Worm (Caenorhabditis elegans) whole organism, late embryonic: Measurements from ENCODE around the gene B0393.9.

ENCODE experiments used
- Y22D7AL.16 ChIP-seq: sonication (generic microtip); optimal IDR thresholded peaks from 2 replicates; lab custom pipeline; 2016; ENCODE audit warnings: missing genetic modification characterization, missing compliant biosample characterization
- ama-1 ChIP-seq: fragments of 150-350 bp; optimal IDR thresholded peaks from 2 replicates; lab custom pipeline; 2014
- che-1 ChIP-seq: sonication (generic microtip); optimal IDR thresholded peaks from 2 replicates; lab custom pipeline; 2016; ENCODE audit warnings: mild to moderate bottlenecking, missing genetic modification characterization, missing compliant biosample characterization
- elt-2 ChIP-seq: sonication (generic microtip); optimal IDR thresholded peaks from 2 replicates; lab custom pipeline; 2016; ENCODE audit warnings: missing genetic modification reagents, missing genetic modification characterization, missing compliant biosample characterization
- eyg-1 ChIP-seq: sonication (generic microtip); optimal IDR thresholded peaks from 2 replicates; lab custom pipeline; 2016; ENCODE audit warnings: missing genotype, missing genetic modification characterization, missing compliant biosample characterization
- nhr-11 ChIP-seq: fragments of 150-350 bp; optimal IDR thresholded peaks from 2 replicates; lab custom pipeline; 2014; ENCODE audit warnings: missing biosample characterization, missing genetic modification characterization
- pax-1 ChIP-seq: fragments of 150-350 bp; optimal IDR thresholded peaks from 2 replicates; lab custom pipeline; 2014; ENCODE audit warnings: missing biosample characterization, missing genetic modification characterization
- tbx-2 ChIP-seq: sonication (generic microtip); optimal IDR thresholded peaks from 2 replicates; lab custom pipeline; 2016; ENCODE audit warnings: missing genetic modification characterization, missing compliant biosample characterization

DNA sequence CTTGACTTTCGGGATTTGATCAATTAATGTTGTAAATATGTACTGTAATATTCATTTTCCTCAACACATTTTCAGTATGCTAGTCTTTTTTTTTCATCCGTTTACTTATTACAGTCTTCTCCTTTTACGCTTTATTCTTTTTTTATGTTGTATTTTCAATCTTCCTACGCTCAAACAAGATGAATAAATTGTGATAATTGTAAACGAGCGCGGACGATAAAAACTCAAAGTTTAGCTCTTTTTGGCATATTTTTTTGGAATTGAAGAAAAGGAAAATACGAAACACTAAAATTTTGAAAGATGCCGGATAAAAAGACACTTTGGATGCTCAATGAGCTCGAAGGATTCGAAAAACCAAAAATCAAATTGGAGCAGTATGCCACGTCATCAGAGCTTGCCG lies 22.8 kb upstream of the B0393.9 start, which contains the start of gene metl-5:
- TF ChIP-seq Y22D7AL.16 (tag; lab: Kevin White, UChicago) (no peak), eyg-1 (no peak), elt-2 (tag; lab: Kevin White, UChicago) (no peak), nhr-11 (no peak), ama-1 (lab: Kevin White, UChicago) (no peak), che-1 (tag; lab: Kevin White, UChicago) (no peak), tbx-2 (tag; lab: Kevin White, UChicago) (no peak), pax-1 (tag; lab: Kevin White, UChicago) (no peak)
